Fruit fly (Drosophila melanogaster) whole organism, embryonic: ENCODE results near the gene jv.

Experiments used
- BtbVII ChIP-seq: fragments of 200-800 bp; sonication (Bioruptor generic); optimal IDR thresholded peaks from 3 replicates; lab custom pipeline; 2017; ENCODE audit warnings: missing biosample characterization, mild to moderate bottlenecking, missing genetic modification characterization
- C15 ChIP-seq: fragments of 200-800 bp; sonication (Bioruptor generic); IDR thresholded peaks from 3 replicates; pipeline ENCODE4 v1.3.6; 2022; ENCODE audit warnings: missing biosample characterization, missing genetic modification characterization
- CG10147 ChIP-seq: fragments of 200-800 bp; sonication (Bioruptor generic); optimal IDR thresholded peaks from 2 replicates; lab custom pipeline; 2019; ENCODE audit warnings: missing biosample characterization, mild to moderate bottlenecking, missing genetic modification characterization, moderate library complexity
- CG10321 ChIP-seq: fragments of 200-800 bp; sonication (Bioruptor generic); IDR thresholded peaks from 2 replicates; pipeline ENCODE4 v1.3.6; 2022; ENCODE audit warnings: missing biosample characterization, missing genetic modification characterization
- CG13296 ChIP-seq: fragments of 200-800 bp; sonication (Bioruptor generic); optimal IDR thresholded peaks from 3 replicates; lab custom pipeline; 2018; ENCODE audit warnings: missing biosample characterization, mild to moderate bottlenecking, missing genetic modification characterization
- CG1529 ChIP-seq: fragments of 200-800 bp; sonication (Bioruptor generic); optimal IDR thresholded peaks from 3 replicates; lab custom pipeline; 2018; ENCODE audit warnings: missing biosample characterization, missing genetic modification characterization
- CG15601 ChIP-seq: fragments of 200-800 bp; sonication (Bioruptor generic); optimal IDR thresholded peaks from 3 replicates; lab custom pipeline; 2019; ENCODE audit warnings: missing biosample characterization, mild to moderate bottlenecking, missing genetic modification characterization, moderate library complexity
- CG1603 ChIP-seq: fragments of 200-800 bp; sonication (Bioruptor generic); optimal IDR thresholded peaks from 2 replicates; lab custom pipeline; 2019; ENCODE audit warnings: missing biosample characterization, mild to moderate bottlenecking, missing genetic modification characterization, moderate library complexity
- CG16813 ChIP-seq: fragments of 200-800 bp; sonication (Bioruptor generic); IDR thresholded peaks from 3 replicates; pipeline ENCODE4 v1.3.6; 2022; ENCODE audit warnings: missing biosample characterization, missing genetic modification characterization; ENCODE audit not compliant: partially characterized antibody
- CG17359 ChIP-seq: fragments of 200-800 bp; sonication (Bioruptor generic); optimal IDR thresholded peaks from 3 replicates; lab custom pipeline; 2018; ENCODE audit warnings: missing biosample characterization, mild to moderate bottlenecking, missing genetic modification characterization, moderate library complexity
- CG17361 ChIP-seq: fragments of 200-800 bp; sonication (Bioruptor generic); IDR thresholded peaks from 3 replicates; pipeline ENCODE4 v1.3.6; 2022; ENCODE audit warnings: missing biosample characterization, missing genetic modification characterization
- CG18619 ChIP-seq: fragments of 200-800 bp; sonication (Bioruptor generic); optimal IDR thresholded peaks from 3 replicates; lab custom pipeline; 2017; ENCODE audit warnings: missing biosample characterization, mild to moderate bottlenecking, missing genetic modification characterization
- CG32772 ChIP-seq: fragments of 200-800 bp; sonication (Bioruptor generic); IDR thresholded peaks from 2 replicates; pipeline ENCODE4 v1.3.6; 2022; ENCODE audit warnings: missing biosample characterization, missing genetic modification characterization
- CG3838 ChIP-seq: fragments of 200-800 bp; sonication (Bioruptor generic); optimal IDR thresholded peaks from 3 replicates; lab custom pipeline; 2016; ENCODE audit warnings: missing biosample characterization, missing genetic modification characterization
- CG42726 ChIP-seq: fragments of 200-800 bp; sonication (Bioruptor generic); IDR thresholded peaks from 2 replicates; pipeline ENCODE4 v1.3.6; 2022; ENCODE audit warnings: missing biosample characterization, missing genetic modification characterization; ENCODE audit not compliant: partially characterized antibody
- CG4282 ChIP-seq: fragments of 200-800 bp; sonication (Bioruptor generic); optimal IDR thresholded peaks from 2 replicates; lab custom pipeline; 2016; ENCODE audit warnings: missing biosample characterization, missing genetic modification characterization
- CG43689 ChIP-seq: fragments of 200-800 bp; sonication (Bioruptor generic); IDR thresholded peaks from 2 replicates; pipeline ENCODE4 v1.3.6; 2022; ENCODE audit warnings: missing biosample characterization, missing genetic modification characterization
- CG5953 ChIP-seq: fragments of 200-800 bp; sonication (Bioruptor generic); IDR thresholded peaks from 2 replicates; pipeline ENCODE4 v1.3.6; 2022; ENCODE audit warnings: missing biosample characterization, missing genetic modification characterization
- CG6175 ChIP-seq: fragments of 200-800 bp; sonication (Bioruptor generic); IDR thresholded peaks from 3 replicates; pipeline ENCODE4 v1.3.6; 2022; ENCODE audit warnings: missing biosample characterization, missing genetic modification characterization
- CG6765 ChIP-seq: fragments of 200-800 bp; sonication (Bioruptor generic); optimal IDR thresholded peaks from 3 replicates; lab custom pipeline; 2017; ENCODE audit warnings: missing biosample characterization, mild to moderate bottlenecking, missing genetic modification characterization
- CG6791 ChIP-seq: fragments of 200-800 bp; sonication (Bioruptor generic); IDR thresholded peaks from 3 replicates; pipeline ENCODE4 v1.3.6; 2022; ENCODE audit warnings: missing biosample characterization, missing genetic modification characterization; ENCODE audit not compliant: partially characterized antibody
- CG6813 ChIP-seq: fragments of 200-800 bp; sonication (Bioruptor generic); optimal IDR thresholded peaks from 2 replicates; lab custom pipeline; 2017; ENCODE audit warnings: missing biosample characterization, missing genetic modification characterization, mild to moderate bottlenecking, moderate library complexity, missing genetic modification reagents
- CG7963 ChIP-seq: fragments of 200-800 bp; sonication (Bioruptor generic); IDR thresholded peaks from 3 replicates; pipeline ENCODE4 v1.3.6; 2022; ENCODE audit warnings: missing biosample characterization, missing genetic modification characterization; ENCODE audit not compliant: partially characterized antibody
- CG8359 ChIP-seq: fragments of 200-800 bp; sonication (Bioruptor generic); optimal IDR thresholded peaks from 2 replicates; lab custom pipeline; 2017; ENCODE audit warnings: missing biosample characterization, mild to moderate bottlenecking, missing genetic modification characterization, borderline replicate concordance
- CG9932 ChIP-seq: fragments of 200-800 bp; sonication (Bioruptor generic); IDR thresholded peaks from 2 replicates; pipeline ENCODE4 v1.3.6; 2022; ENCODE audit warnings: missing biosample characterization, missing genetic modification characterization
- CkIIα-i1 ChIP-seq: fragments of 200-800 bp; sonication (Bioruptor generic); IDR thresholded peaks from 2 replicates; pipeline ENCODE4 v1.3.6; 2022; ENCODE audit warnings: missing biosample characterization, missing genetic modification characterization
- Dfd ChIP-seq, 2 experiments: fragments of >200 bp; optimal IDR thresholded peaks; 2 replicates each; lab custom pipeline; 2017; ENCODE audit warnings: missing biosample characterization in 2 of 2, missing genetic modification characterization in 2 of 2
- Dref ChIP-seq: fragments of 200-800 bp; sonication (Bioruptor generic); IDR thresholded peaks from 2 replicates; pipeline ENCODE4 v1.3.6; 2022; ENCODE audit warnings: missing biosample characterization, missing genetic modification characterization
- Fer3 ChIP-seq: fragments of 200-800 bp; sonication (Bioruptor generic); optimal IDR thresholded peaks from 2 replicates; lab custom pipeline; 2018; ENCODE audit warnings: missing biosample characterization, mild to moderate bottlenecking, missing genetic modification characterization, moderate library complexity
- Lim3 ChIP-seq: fragments of 200-800 bp; sonication (Bioruptor generic); IDR thresholded peaks from 2 replicates; pipeline ENCODE4 v1.3.6; 2022; ENCODE audit warnings: missing biosample characterization, missing genetic modification characterization
- Mad ChIP-seq: fragments of 200-800 bp; sonication (Bioruptor generic); optimal IDR thresholded peaks from 2 replicates; lab custom pipeline; 2016; ENCODE audit warnings: missing biosample characterization, missing genetic modification characterization
- Med ChIP-seq: fragments of 200-800 bp; sonication (Bioruptor generic); peaks from one replicate; lab custom pipeline; 2016; ENCODE audit warnings: missing biosample characterization, missing genetic modification characterization, mild to moderate bottlenecking, inconsistent platforms, moderate library complexity
- NFAT ChIP-seq: fragments of 200-800 bp; sonication (Bioruptor generic); IDR thresholded peaks from 2 replicates; pipeline ENCODE4 v1.3.6; 2022; ENCODE audit warnings: missing biosample characterization, missing genetic modification characterization
- Oli ChIP-seq: fragments of 200-800 bp; sonication (Bioruptor generic); optimal IDR thresholded peaks from 2 replicates; lab custom pipeline; 2018; ENCODE audit warnings: missing biosample characterization, mild to moderate bottlenecking, missing genetic modification characterization, moderate library complexity
- Sin3A ChIP-seq: fragments of >200 bp; optimal IDR thresholded peaks from 2 replicates; lab custom pipeline; 2018
- aop ChIP-seq: fragments of 200-800 bp; sonication (Bioruptor generic); IDR thresholded peaks from 2 replicates; pipeline ENCODE4 v1.3.6; 2022; ENCODE audit warnings: missing biosample characterization, missing genetic modification characterization
- cg ChIP-seq: fragments of 200-800 bp; sonication (Bioruptor generic); optimal IDR thresholded peaks from 3 replicates; lab custom pipeline; 2019; ENCODE audit warnings: missing biosample characterization, mild to moderate bottlenecking, missing genetic modification characterization, moderate library complexity
- dati ChIP-seq: fragments of 200-800 bp; sonication (Bioruptor generic); IDR thresholded peaks from 2 replicates; pipeline ENCODE4 v1.3.6; 2022; ENCODE audit warnings: missing biosample characterization, missing genetic modification characterization
- ewg ChIP-seq: fragments of 200-800 bp; sonication (Bioruptor generic); optimal IDR thresholded peaks from 3 replicates; lab custom pipeline; 2017; ENCODE audit warnings: mild to moderate bottlenecking, missing biosample characterization, missing genetic modification reagents, missing genetic modification characterization
- fd102C ChIP-seq: fragments of 200-800 bp; sonication (Bioruptor generic); optimal IDR thresholded peaks from 2 replicates; lab custom pipeline; 2018; ENCODE audit warnings: missing biosample characterization, mild to moderate bottlenecking, missing genetic modification characterization, moderate library complexity
- gem ChIP-seq: fragments of 200-800 bp; sonication (Bioruptor generic); optimal IDR thresholded peaks from 2 replicates; lab custom pipeline; 2019; ENCODE audit warnings: missing biosample characterization, mild to moderate bottlenecking, missing genetic modification characterization, moderate library complexity
- ham ChIP-seq: fragments of 200-800 bp; sonication (Bioruptor generic); IDR thresholded peaks from 2 replicates; pipeline ENCODE4 v1.3.6; 2022; ENCODE audit warnings: missing biosample characterization, missing genetic modification characterization
- klu ChIP-seq: fragments of 200-800 bp; sonication (Bioruptor generic); IDR thresholded peaks from 2 replicates; pipeline ENCODE4 v1.3.6; 2022; ENCODE audit warnings: missing biosample characterization, missing genetic modification characterization
- luna ChIP-seq: fragments of 200-800 bp; sonication (Bioruptor generic); optimal IDR thresholded peaks from 2 replicates; lab custom pipeline; 2016; ENCODE audit warnings: missing biosample characterization, missing genetic modification characterization
- nom ChIP-seq: fragments of 200-800 bp; sonication (Bioruptor generic); optimal IDR thresholded peaks from 2 replicates; lab custom pipeline; 2017; ENCODE audit warnings: missing biosample characterization, missing genetic modification characterization, mild to moderate bottlenecking, moderate library complexity, missing genetic modification reagents
- onecut ChIP-seq: fragments of 200-800 bp; sonication (Bioruptor generic); IDR thresholded peaks from 2 replicates; pipeline ENCODE4 v1.3.6; 2022; ENCODE audit warnings: missing biosample characterization, missing genetic modification characterization
- pita ChIP-seq: fragments of 200-800 bp; sonication (Bioruptor generic); optimal IDR thresholded peaks from 2 replicates; lab custom pipeline; 2017; ENCODE audit warnings: missing biosample characterization, mild to moderate bottlenecking, missing genetic modification characterization
- schlank ChIP-seq: fragments of 200-800 bp; sonication (Bioruptor generic); optimal IDR thresholded peaks from 2 replicates; lab custom pipeline; 2018; ENCODE audit warnings: missing biosample characterization, mild to moderate bottlenecking, missing genetic modification characterization
- sisA ChIP-seq: fragments of 200-800 bp; sonication (Bioruptor generic); IDR thresholded peaks from 2 replicates; pipeline ENCODE4 v1.3.6; 2022; ENCODE audit warnings: missing biosample characterization, missing genetic modification characterization
- tna ChIP-seq: fragments of 200-800 bp; sonication (Bioruptor generic); IDR thresholded peaks from 2 replicates; pipeline ENCODE4 v1.3.6; 2022; ENCODE audit warnings: missing biosample characterization, missing genetic modification characterization; ENCODE audit not compliant: partially characterized antibody
- trh ChIP-seq: fragments of 200-800 bp; sonication (Bioruptor generic); optimal IDR thresholded peaks from 2 replicates; lab custom pipeline; 2016; ENCODE audit warnings: missing biosample characterization, missing genetic modification characterization
- zen2 ChIP-seq: fragments of 200-800 bp; sonication (Bioruptor generic); IDR thresholded peaks from 3 replicates; pipeline ENCODE4 v1.3.6; 2022; ENCODE audit warnings: missing biosample characterization, missing genetic modification characterization; ENCODE audit not compliant: partially characterized antibody

The jv gene

DNA sequence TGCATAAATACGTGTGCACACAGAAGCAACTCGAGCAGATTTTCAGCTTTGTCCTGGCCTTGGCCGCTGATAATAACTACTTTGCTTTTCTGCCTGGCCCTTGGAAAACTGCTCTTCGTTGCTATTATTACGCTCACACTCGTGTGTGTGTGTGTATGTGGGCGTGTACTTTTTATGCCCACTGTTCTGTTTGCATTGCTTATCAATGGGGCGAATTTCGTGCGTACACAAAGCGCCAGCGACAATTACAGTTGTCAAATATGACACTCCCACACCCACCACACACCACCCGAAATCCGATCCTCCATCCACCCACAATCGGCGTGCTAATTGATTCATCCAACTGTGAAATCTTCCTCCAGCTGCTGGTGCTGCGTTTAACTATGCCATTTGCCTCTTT lies 23.4 kb upstream of the jv start (continued):
- TF ChIP-seq CG4282 (GFP tag; lab: Kevin White, UChicago) (no peak), onecut (GFP tag; lab: Robert Waterston, UW) (peak; percentile 39), CG1529 (GFP tag; lab: Kevin White, UChicago) (no peak), sisA (GFP tag; lab: Robert Waterston, UW) (no peak), Dref (GFP tag; lab: Robert Waterston, UW) (no peak), CG6765 (GFP tag; lab: Kevin White, UChicago) (no peak), CG42726 (GFP tag; lab: Robert Waterston, UW) (no peak), CG17359 (tag; lab: Kevin White, UChicago) (no peak), CkIIα-i1 (no peak), dati (GFP tag; lab: Robert Waterston, UW) (no peak), nom (no peak), CG10147 (no peak), Oli (tag; lab: Kevin White, UChicago) (no peak), Dfd (GFP tag; optimal IDR thresholded peaks at IDR 0.05; lab: Kevin White, UChicago) (no peak), aop (GFP tag; lab: Robert Waterston, UW) (no peak), CG17361 (GFP tag; lab: Robert Waterston, UW) (no peak), C15 (GFP tag; lab: Robert Waterston, UW) (no peak), gem (tag; lab: Kevin White, UChicago) (no peak), BtbVII (GFP tag; lab: Kevin White, UChicago) (no peak), CG9932 (GFP tag; lab: Robert Waterston, UW) (peak; percentile 33; the same call in 1 of the 2 replicates), NFAT (GFP tag; lab: Robert Waterston, UW) (no peak), CG10321 (no peak), CG8359 (no peak), tna (no peak), CG7963 (no peak), CG1603 (tag; lab: Kevin White, UChicago) (peak; percentile 37), pita (no peak), CG43689 (0 out of 2 replicates have a peak, but pooled peaks have one; percentile 27), cg (GFP tag; lab: Kevin White, UChicago) (no peak), CG13296 (GFP tag; lab: Kevin White, UChicago) (peak; percentile 24), CG6175 (GFP tag; lab: Robert Waterston, UW) (no peak), trh (GFP tag; lab: Kevin White, UChicago) (no peak), fd102C (GFP tag; lab: Kevin White, UChicago) (no peak), schlank (tag; lab: Kevin White, UChicago) (peak; percentile 18), Med (GFP tag; lab: Kevin White, UChicago) (peak; percentile 76), zen2 (GFP tag; lab: Robert Waterston, UW) (no peak), CG32772 (GFP tag; lab: Robert Waterston, UW) (no peak), ham (GFP tag; lab: Robert Waterston, UW) (no peak), Lim3 (no peak), CG15601 (tag; lab: Kevin White, UChicago) (no peak), CG3838 (GFP tag; lab: Kevin White, UChicago) (no peak), Mad (GFP tag; lab: Kevin White, UChicago) (no peak), CG5953 (GFP tag; lab: Robert Waterston, UW) (0 out of 2 replicates have a peak, but pooled peaks have one; percentile 9), luna (GFP tag; lab: Kevin White, UChicago) (no peak), ewg (GFP tag; lab: Kevin White, UChicago) (no peak), Fer3 (tag; lab: Kevin White, UChicago) (peak; percentile 18), CG6813 (GFP tag; lab: Kevin White, UChicago) (peak; percentile 24), klu (no peak), CG6791 (no peak), CG18619 (GFP tag; lab: Kevin White, UChicago) (no peak), CG16813 (GFP tag; lab: Robert Waterston, UW) (no peak), Sin3A (lab: Kevin White, UChicago) (no peak)
